Fruit fly (Drosophila melanogaster): ENCODE results near the gene CG6769.

CG6769 gene

dm6 chrX:17844623-17845022 lies 16.2 kb upstream of the CG6769 start, which contains the start of the genes CG8142 and Ucp4A (continued):
- peak; percentile 93 for TF ChIP-seq CG11456 (GFP tag; IDR thresholded peaks at IDR 0.05)
- TF ChIP-seq hbn (GFP tag; IDR thresholded peaks at IDR 0.05; ENCODE audit: partially characterized antibody), result no peak
- peak; percentile 88 for TF ChIP-seq Gsc (GFP tag; IDR thresholded peaks at IDR 0.05)
- TF ChIP-seq CG4424 (GFP tag; optimal IDR thresholded peaks at IDR 0.05), result peak; percentile 91
- TF ChIP-seq CG15514 (GFP tag; optimal IDR thresholded peaks at IDR 0.05), result peak; percentile 85
- no peak for TF ChIP-seq her (GFP tag; optimal IDR thresholded peaks at IDR 0.05)
- peak; percentile 62 for TF ChIP-seq zfh2 (GFP tag; optimal IDR thresholded peaks at IDR 0.05)
- peak; percentile 86 for TF ChIP-seq Dek (tag; optimal IDR thresholded peaks at IDR 0.05)
- peak; percentile 18 for TF ChIP-seq ac (GFP tag; optimal IDR thresholded peaks at IDR 0.05)
- TF ChIP-seq CG2889 (GFP tag; IDR thresholded peaks at IDR 0.05), result peak; percentile 93
- TF ChIP-seq CG17385 (GFP tag; optimal IDR thresholded peaks at IDR 0.05), result peak; percentile 79
- TF ChIP-seq CG17912 (GFP tag; optimal IDR thresholded peaks at IDR 0.05), result peak; percentile 25
- TF ChIP-seq CG5245 (GFP tag; optimal IDR thresholded peaks at IDR 0.05), result peak; percentile 76
- TF ChIP-seq CG17612 (GFP tag; IDR thresholded peaks at IDR 0.05), result peak; percentile 79
- TF ChIP-seq Hr3 (GFP tag; optimal IDR thresholded peaks at IDR 0.05), result peak; percentile 92
- TF ChIP-seq stc (GFP tag; IDR thresholded peaks at IDR 0.05), result peak; percentile 94
- TF ChIP-seq otp (GFP tag; IDR thresholded peaks at IDR 0.05), result peak; percentile 87
- peak; percentile 98 for TF ChIP-seq slbo (GFP tag; IDR thresholded peaks at IDR 0.05)
- TF ChIP-seq CG17328 (GFP tag; IDR thresholded peaks at IDR 0.05), result peak; percentile 96
- TF ChIP-seq sqz (GFP tag; optimal IDR thresholded peaks at IDR 0.05), result peak; percentile 90
- peak; percentile 62 for TF ChIP-seq CG6654 (GFP tag; optimal IDR thresholded peaks at IDR 0.05)
- TF ChIP-seq Poxn (GFP tag; IDR thresholded peaks at IDR 0.05), result peak; percentile 84
- no peak for TF ChIP-seq NC2α (GFP tag; optimal IDR thresholded peaks at IDR 0.05)
- peak; percentile 93 for TF ChIP-seq wdn (GFP tag; IDR thresholded peaks at IDR 0.05)
- TF ChIP-seq Opbp (GFP tag; IDR thresholded peaks at IDR 0.05; ENCODE audit: partially characterized antibody), result 0 out of 3 replicates have a peak, but pooled peaks have one; percentile 14
- TF ChIP-seq schlank (tag; optimal IDR thresholded peaks at IDR 0.05), result peak; percentile 51
- peak; percentile 79 for TF ChIP-seq CG6254 (GFP tag; optimal IDR thresholded peaks at IDR 0.05)
- TF ChIP-seq Doc2 (GFP tag; IDR thresholded peaks at IDR 0.05), result peak; percentile 79
- no peak for TF ChIP-seq eve (GFP tag; optimal IDR thresholded peaks at IDR 0.05)
- TF ChIP-seq CG11247 (GFP tag; IDR thresholded peaks at IDR 0.05), result peak; percentile 93
- TF ChIP-seq Rfx (GFP tag; IDR thresholded peaks at IDR 0.05), result peak; percentile 96
- peak; percentile 96 for TF ChIP-seq CG14667 (GFP tag; IDR thresholded peaks at IDR 0.05)
- TF ChIP-seq inv (GFP tag; IDR thresholded peaks at IDR 0.05; ENCODE audit: partially characterized antibody), result no peak
- peak; percentile 96 for TF ChIP-seq CG4730 (GFP tag; IDR thresholded peaks at IDR 0.05)
- peak; percentile 89 for TF ChIP-seq Rx (GFP tag; IDR thresholded peaks at IDR 0.05)
- peak; percentile 78 for TF ChIP-seq CG6813 (GFP tag; optimal IDR thresholded peaks at IDR 0.05)
- peak; percentile 94 for TF ChIP-seq CG9215 (GFP tag; IDR thresholded peaks at IDR 0.05)
- peak; percentile 93 for TF ChIP-seq CG17359 (tag; optimal IDR thresholded peaks at IDR 0.05)
- TF ChIP-seq CG14965 (GFP tag; optimal IDR thresholded peaks at IDR 0.05; ENCODE audit: borderline replicate concordance), result no peak
- TF ChIP-seq pan (optimal IDR thresholded peaks at IDR 0.05), result no peak
- peak in 1 of 2 experiments; percentile 98 for TF ChIP-seq pan (GFP tag; optimal IDR thresholded peaks at IDR 0.05 in 1 of 2, IDR thresholded peaks at IDR 0.05 in 1 of 2)
- TF ChIP-seq Nf-YA (GFP tag; IDR thresholded peaks at IDR 0.05), result peak; percentile 91
- peak; percentile 94 for TF ChIP-seq B-H1 (GFP tag; IDR thresholded peaks at IDR 0.05)
- peak; percentile 83 for TF ChIP-seq kay (GFP tag; optimal IDR thresholded peaks at IDR 0.05)

All from whole organism, embryonic.